Worm (Caenorhabditis elegans) whole organism, L3 larva: ENCODE measurements around the gene clec-58.

Experiments used
- ZK546.5 ChIP-seq: sonication (generic microtip); optimal IDR thresholded peaks from 2 replicates; lab custom pipeline; 2017; ENCODE audit warnings: missing biosample characterization, missing genetic modification characterization
- ama-1 ChIP-seq: fragments of 150-350 bp; optimal IDR thresholded peaks from 2 replicates; lab custom pipeline; 2018
- ceh-16 ChIP-seq: sonication (generic microtip); optimal IDR thresholded peaks from 2 replicates; lab custom pipeline; 2017; ENCODE audit warnings: missing biosample characterization, missing genetic modification characterization
- ceh-28 ChIP-seq: fragments of 150-350 bp; optimal IDR thresholded peaks from 2 replicates; lab custom pipeline; 2014; ENCODE audit warnings: missing biosample characterization, missing genetic modification reagents, missing genetic modification characterization
- ceh-9 ChIP-seq: sonication (generic microtip); optimal IDR thresholded peaks from 2 replicates; lab custom pipeline; 2018; ENCODE audit warnings: missing biosample characterization, missing genetic modification characterization
- daf-12 ChIP-seq: fragments of 150-350 bp; optimal IDR thresholded peaks from 2 replicates; lab custom pipeline; 2014; ENCODE audit warnings: missing biosample characterization, missing genetic modification reagents, missing genetic modification characterization
- egl-27 ChIP-seq: sonication (generic microtip); optimal IDR thresholded peaks from 4 replicates; lab custom pipeline; 2017; ENCODE audit warnings: missing biosample characterization, missing genetic modification reagents, missing genetic modification characterization
- egl-5 ChIP-seq: fragments of 150-350 bp; optimal IDR thresholded peaks from 2 replicates; lab custom pipeline; 2017; ENCODE audit warnings: missing biosample characterization, missing genetic modification reagents, missing genetic modification characterization, inconsistent platforms
- elt-1 ChIP-seq: fragments of 150-350 bp; optimal IDR thresholded peaks from 2 replicates; lab custom pipeline; 2014; ENCODE audit warnings: missing biosample characterization, missing genetic modification characterization
- elt-2 ChIP-seq: sonication (generic microtip); optimal IDR thresholded peaks from 2 replicates; lab custom pipeline; 2016; ENCODE audit warnings: missing genetic modification reagents, mild to moderate bottlenecking, missing genetic modification characterization, missing compliant biosample characterization
- elt-3 ChIP-seq, 3 experiments: fragments of 150-350 bp in 1 of 3; sonication (generic microtip) in 2 of 3; optimal IDR thresholded peaks; 2 replicates in 2 of 3; 4 replicates in 1 of 3; lab custom pipeline; 2014 to 2017; ENCODE audit warnings: missing biosample characterization in 3 of 3, missing genetic modification characterization in 3 of 3
- fkh-10 ChIP-seq: sonication (generic microtip); optimal IDR thresholded peaks from 2 replicates; lab custom pipeline; 2017; ENCODE audit warnings: missing biosample characterization, missing genetic modification reagents, missing genetic modification characterization
- hmg-11 ChIP-seq: sonication (generic microtip); optimal IDR thresholded peaks from 2 replicates; lab custom pipeline; 2016; ENCODE audit warnings: missing genetic modification characterization, missing compliant biosample characterization
- jun-1 ChIP-seq: fragments of 150-350 bp; optimal IDR thresholded peaks from 2 replicates; lab custom pipeline; 2014; ENCODE audit warnings: missing biosample characterization, missing genetic modification reagents, missing genetic modification characterization
- lin-39 ChIP-seq: fragments of 150-350 bp; optimal IDR thresholded peaks from 2 replicates; lab custom pipeline; 2018; ENCODE audit warnings: missing biosample characterization, missing genetic modification reagents, missing genetic modification characterization
- lsy-12 ChIP-seq: sonication (generic microtip); optimal IDR thresholded peaks from 2 replicates; lab custom pipeline; 2016; ENCODE audit warnings: mild to moderate bottlenecking, missing genetic modification characterization, missing compliant biosample characterization
- mdl-1 ChIP-seq: fragments of 150-350 bp; optimal IDR thresholded peaks from 2 replicates; lab custom pipeline; 2014; ENCODE audit warnings: missing biosample characterization, missing genetic modification characterization
- nfya-1 ChIP-seq: sonication (generic microtip); optimal IDR thresholded peaks from 2 replicates; lab custom pipeline; 2017; ENCODE audit warnings: missing genetic modification characterization, mild to moderate bottlenecking, missing compliant biosample characterization, antibody characterized with exemption, moderate library complexity; ENCODE audit not compliant: insufficient read depth
- nhr-11 ChIP-seq: fragments of 150-350 bp; optimal IDR thresholded peaks from 2 replicates; lab custom pipeline; 2014; ENCODE audit warnings: missing biosample characterization, missing genetic modification characterization
- nhr-12 ChIP-seq: fragments of 150-350 bp; optimal IDR thresholded peaks from 2 replicates; lab custom pipeline; 2014; ENCODE audit warnings: missing biosample characterization, missing genetic modification characterization
- nhr-23 ChIP-seq: fragments of 150-350 bp; optimal IDR thresholded peaks from 2 replicates; lab custom pipeline; 2014; ENCODE audit warnings: missing biosample characterization, missing genetic modification reagents, missing genetic modification characterization
- nhr-25 ChIP-seq: sonication (generic microtip); optimal IDR thresholded peaks from 2 replicates; lab custom pipeline; 2017; ENCODE audit warnings: missing biosample characterization, missing genetic modification characterization
- nhr-43 ChIP-seq: sonication (generic microtip); optimal IDR thresholded peaks from 2 replicates; lab custom pipeline; 2016; ENCODE audit warnings: mild to moderate bottlenecking, missing genetic modification characterization, missing compliant biosample characterization; ENCODE audit not compliant: poor library complexity, severe bottlenecking
- nhr-67 ChIP-seq: fragments of 150-350 bp; optimal IDR thresholded peaks from 2 replicates; lab custom pipeline; 2014; ENCODE audit warnings: missing biosample characterization, missing genetic modification characterization
- nhr-76 ChIP-seq: fragments of 150-350 bp; sonication (generic microtip); optimal IDR thresholded peaks from 5 replicates; lab custom pipeline; 2014; ENCODE audit warnings: missing biosample characterization, missing genetic modification characterization
- nhr-77 ChIP-seq: fragments of 150-350 bp; optimal IDR thresholded peaks from 2 replicates; lab custom pipeline; 2014; ENCODE audit warnings: missing biosample characterization, missing genetic modification characterization
- pha-4 ChIP-seq: fragments of 150-350 bp; optimal IDR thresholded peaks from 2 replicates; lab custom pipeline; 2014; ENCODE audit warnings: missing biosample characterization, missing genetic modification reagents, missing genetic modification characterization
- pqm-1 ChIP-seq: fragments of 150-350 bp; optimal IDR thresholded peaks from 2 replicates; lab custom pipeline; 2017; ENCODE audit warnings: missing biosample characterization, missing genetic modification characterization, inconsistent platforms
- sea-2 ChIP-seq: fragments of 150-350 bp; sonication (generic microtip); optimal IDR thresholded peaks from 4 replicates; lab custom pipeline; 2014; ENCODE audit warnings: missing biosample characterization, missing genetic modification reagents, missing genetic modification characterization
- skn-1 ChIP-seq: fragments of 150-350 bp; optimal IDR thresholded peaks from 2 replicates; lab custom pipeline; 2014; ENCODE audit warnings: missing biosample characterization, missing genetic modification characterization
- snpc-4 ChIP-seq: fragments of 150-350 bp; optimal IDR thresholded peaks from 2 replicates; lab custom pipeline; 2014; ENCODE audit warnings: missing biosample characterization, missing genetic modification characterization
- tbx-2 ChIP-seq: sonication (generic microtip); optimal IDR thresholded peaks from 2 replicates; lab custom pipeline; 2016; ENCODE audit warnings: mild to moderate bottlenecking, missing genetic modification characterization, missing compliant biosample characterization
- unc-39 ChIP-seq: sonication (generic microtip); optimal IDR thresholded peaks from 4 replicates; lab custom pipeline; 2017; ENCODE audit warnings: missing biosample characterization, missing genetic modification characterization
- ztf-11 ChIP-seq: fragments of 150-350 bp; optimal IDR thresholded peaks from 2 replicates; lab custom pipeline; 2014; ENCODE audit warnings: missing biosample characterization, missing genetic modification characterization

The clec-58 gene

ce11 chrII:10476039-10476438 is at the start of gene clec-58:
TSS of gene clec-58 (minus strand) at chrII:10476139.
- no peak for TF ChIP-seq tbx-2 (tag; lab: Kevin White, UChicago)
- TF ChIP-seq elt-2 (tag; lab: Kevin White, UChicago) = no peak
- no peak for TF ChIP-seq mdl-1
- no peak for TF ChIP-seq egl-5 (tag; lab: Kevin White, UChicago)
- TF ChIP-seq nhr-67 (tag; lab: Kevin White, UChicago) = no peak
- TF ChIP-seq nhr-77 (tag; lab: Kevin White, UChicago) = no peak
- no peak for TF ChIP-seq elt-1
- no peak for TF ChIP-seq lsy-12 (tag; lab: Kevin White, UChicago)
- TF ChIP-seq pqm-1 (tag; lab: Kevin White, UChicago) = no peak
- no peak for TF ChIP-seq snpc-4 (tag; lab: Kevin White, UChicago)
- no peak for TF ChIP-seq lin-39 (tag; lab: Kevin White, UChicago)
- no peak for TF ChIP-seq hmg-11 (tag; lab: Kevin White, UChicago)

DNA sequence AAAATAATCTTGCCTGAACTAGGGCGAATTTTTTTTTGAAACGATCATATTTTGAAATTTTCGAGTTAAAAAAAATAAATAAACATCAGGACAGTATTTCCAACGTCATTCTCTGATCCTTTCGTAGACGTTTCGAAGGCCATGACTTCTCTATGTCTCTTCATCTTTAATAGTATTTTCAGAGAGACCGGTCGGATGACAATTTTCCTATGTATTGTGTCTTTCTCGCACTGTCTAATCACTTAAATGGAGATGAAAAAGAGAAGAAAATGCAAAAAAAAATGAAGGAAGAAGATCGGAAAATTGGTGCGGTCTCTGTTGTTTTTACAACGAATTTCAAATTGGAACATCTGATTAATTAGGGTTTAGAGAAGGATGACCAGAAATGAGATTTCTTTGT is 49.2 kb upstream of the clec-58 start:
- TF ChIP-seq nhr-11 (tag; lab: Kevin White, UChicago) = no peak
- TF ChIP-seq ceh-9 (tag; lab: Kevin White, UChicago) = no peak
- no peak for TF ChIP-seq ceh-16 (tag; lab: Kevin White, UChicago)
- no peak for TF ChIP-seq ama-1 (lab: Kevin White, UChicago)
- no peak for TF ChIP-seq skn-1 (tag; lab: Kevin White, UChicago)
- peak; percentile 4 for TF ChIP-seq nhr-23 (tag; lab: Kevin White, UChicago)
- no peak for TF ChIP-seq lin-39 (tag; lab: Kevin White, UChicago)
- TF ChIP-seq nhr-25 (tag; lab: Kevin White, UChicago) = peak; percentile 28

- TF ChIP-seq nhr-76 (no peak), nhr-12 (tag; lab: Kevin White, UChicago) (no peak), pha-4 (tag; lab: Kevin White, UChicago) (no peak), ceh-28 (no peak), ama-1 (lab: Kevin White, UChicago) (no peak), ztf-11 (no peak), hmg-11 (tag; lab: Kevin White, UChicago) (no peak), egl-27 (tag; lab: Kevin White, UChicago) (no peak), nhr-11 (tag; lab: Kevin White, UChicago) (no peak), fkh-10 (GFP tag; lab: Kevin White, UChicago) (no peak), sea-2 (GFP tag; lab: Kevin White, UChicago) (no peak), nhr-67 (tag; lab: Kevin White, UChicago) (no peak), elt-3 (tag; optimal IDR thresholded peaks at IDR 0.05; lab: Kevin White, UChicago) (no peak), nhr-43 (tag; lab: Kevin White, UChicago) (no peak), lin-39 (tag; lab: Kevin White, UChicago) (no peak), nfya-1 (tag; lab: Kevin White, UChicago) (no peak), elt-2 (tag; lab: Kevin White, UChicago) (no peak), nhr-23 (tag; lab: Kevin White, UChicago) (no peak), nhr-25 (tag; lab: Kevin White, UChicago) (no peak), unc-39 (no peak)
Observed at ce11 chrII:10524374-10524773, 48.4 kb upstream of the clec-58 start, which contains the start of gene F59B10.6. TSS of gene F59B10.6 (minus strand) at chrII:10524474.

DNA sequence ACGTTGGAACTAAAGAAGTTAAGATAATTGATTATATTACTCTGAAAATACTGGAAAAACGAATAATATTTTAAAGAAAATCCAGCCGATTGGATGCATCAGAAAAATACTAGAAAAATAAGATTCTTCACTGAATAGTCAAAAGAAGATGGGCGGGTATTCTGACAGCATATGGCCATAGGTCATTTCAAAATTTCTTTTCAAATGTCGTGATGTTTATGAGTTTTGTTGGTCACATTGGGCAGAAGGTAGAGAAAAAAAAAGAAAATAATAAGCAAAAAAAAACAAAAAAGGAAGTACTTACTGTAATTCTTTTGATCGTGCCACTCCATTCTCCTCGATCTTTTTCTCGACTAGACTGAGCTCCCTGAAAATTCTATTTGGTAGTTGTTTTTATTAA is 47.6 kb upstream of the clec-58 start, which contains the start of gene F59B10.5:
Gene F59B10.5, minus strand, starts transcription at position 101 of the 400 bp plus-strand sequence.
- no peak for TF ChIP-seq jun-1
- no peak for TF ChIP-seq skn-1 (tag; lab: Kevin White, UChicago)
- no peak for TF ChIP-seq sea-2 (GFP tag; lab: Kevin White, UChicago)
- TF ChIP-seq mdl-1 = no peak
- no peak for TF ChIP-seq nhr-77 (tag; lab: Kevin White, UChicago)
- TF ChIP-seq unc-39 = no peak
- TF ChIP-seq elt-2 (tag; lab: Kevin White, UChicago) = no peak
- no peak for TF ChIP-seq fkh-10 (GFP tag; lab: Kevin White, UChicago)
- TF ChIP-seq pqm-1 (tag; lab: Kevin White, UChicago) = no peak
- no peak for TF ChIP-seq ZK546.5
- no peak for TF ChIP-seq pha-4 (tag; lab: Kevin White, UChicago)
- no peak for TF ChIP-seq ceh-28
- no peak for TF ChIP-seq ama-1 (lab: Kevin White, UChicago)
- TF ChIP-seq hmg-11 (tag; lab: Kevin White, UChicago) = no peak
- TF ChIP-seq daf-12 (tag; lab: Kevin White, UChicago) = no peak
- no peak for TF ChIP-seq nhr-12 (tag; lab: Kevin White, UChicago)
